Fruit fly (Drosophila melanogaster): ENCODE results near the gene Irbp.

Gene Irbp

dm6 chr3R:11460502-11461358 lies 50.9 kb downstream of the Irbp start, which contains the start of gene PGRP-LB:
Gene PGRP-LB, minus strand, starts transcription at chr3R:11460552.
- no peak for TF ChIP-seq noc (tag; optimal IDR thresholded peaks at IDR 0.05)
